Worm (Caenorhabditis elegans) whole organism, midembryonic: Measurements from ENCODE around the gene C13C4.7.

Experiments used
- T22C8.4 ChIP-seq: fragments of 200-800 bp; sonication (Bioruptor generic); IDR thresholded peaks from 2 replicates; pipeline ENCODE4 v1.3.6; 2022; ENCODE audit warnings: missing genetic modification characterization, missing compliant biosample characterization
- cog-1 ChIP-seq: sonication (generic microtip); optimal IDR thresholded peaks from 2 replicates; lab custom pipeline; 2016; ENCODE audit warnings: missing genetic modification characterization, missing compliant biosample characterization
- flt-1 ChIP-seq: fragments of 200-800 bp; sonication (Bioruptor generic); IDR thresholded peaks from 2 replicates; pipeline ENCODE4 v1.3.6; 2022; ENCODE audit warnings: missing genetic modification characterization, missing compliant biosample characterization
- klf-2 ChIP-seq: fragments of 200-800 bp; sonication (Bioruptor generic); conservative IDR thresholded peaks from 2 replicates; pipeline ENCODE4 v1.3.6; 2022; ENCODE audit warnings: missing genetic modification reagents, missing genetic modification characterization, missing compliant biosample characterization
- med-1 ChIP-seq: sonication (generic microtip); optimal IDR thresholded peaks from 2 replicates; lab custom pipeline; 2017; ENCODE audit warnings: missing genetic modification characterization, mild to moderate bottlenecking, missing compliant biosample characterization, antibody characterized with exemption, missing genetic modification reagents; ENCODE audit not compliant: insufficient read depth
- ref-1 ChIP-seq: fragments of 200-800 bp; sonication (Bioruptor generic); conservative IDR thresholded peaks from 2 replicates; pipeline ENCODE4 v1.3.6; 2022; ENCODE audit warnings: missing genetic modification reagents, missing genetic modification characterization, missing compliant biosample characterization
- tab-1 ChIP-seq: fragments of 200-800 bp; sonication (Bioruptor generic); IDR thresholded peaks from 2 replicates; pipeline ENCODE4 v1.3.6; 2022; ENCODE audit warnings: missing genetic modification characterization, missing compliant biosample characterization
- ztf-23 ChIP-seq: fragments of 200-800 bp; sonication (Bioruptor generic); IDR thresholded peaks from 2 replicates; pipeline ENCODE4 v1.3.6; 2022; ENCODE audit warnings: missing genetic modification reagents, missing genetic modification characterization, missing compliant biosample characterization
- ztf-29 ChIP-seq: fragments of 200-800 bp; sonication (Bioruptor generic); IDR thresholded peaks from 2 replicates; pipeline ENCODE4 v1.3.6; 2022; ENCODE audit warnings: missing genetic modification reagents, missing genetic modification characterization, missing compliant biosample characterization

The C13C4.7 gene

ce11 chrV:12120381-12120780, at the start of gene C13C4.7:
Gene C13C4.7, minus strand, starts transcription at chrV:12120481.
- TF ChIP-seq ztf-29 (no peak), ref-1 (GFP tag; lab: Robert Waterston, UW) (no peak), flt-1 (GFP tag; lab: Robert Waterston, UW) (no peak), med-1 (no peak), tab-1 (no peak), T22C8.4 (GFP tag; lab: Robert Waterston, UW) (no peak), klf-2 (GFP tag; lab: Robert Waterston, UW) (no peak), cog-1 (tag; lab: Kevin White, UChicago) (no peak), ztf-23 (GFP tag; lab: Robert Waterston, UW) (no peak)

ce11 chrV:12167653-12168052, 47.4 kb upstream of the C13C4.7 start, which contains the start of gene col-37:
Gene col-37, minus strand, starts transcription at chrV:12167753.
- TF ChIP-seq med-1: no peak
- TF ChIP-seq ztf-23 (GFP tag; lab: Robert Waterston, UW): no peak
- TF ChIP-seq ztf-29: no peak
- TF ChIP-seq klf-2 (GFP tag; lab: Robert Waterston, UW): no peak
- TF ChIP-seq T22C8.4 (GFP tag; lab: Robert Waterston, UW): no peak
- TF ChIP-seq cog-1 (tag; lab: Kevin White, UChicago): no peak

- TF ChIP-seq tab-1 (no peak), med-1 (no peak), cog-1 (tag; lab: Kevin White, UChicago) (no peak), ztf-29 (no peak), ztf-23 (GFP tag; lab: Robert Waterston, UW) (no peak), flt-1 (GFP tag; lab: Robert Waterston, UW) (no peak), ref-1 (GFP tag; lab: Robert Waterston, UW) (no peak)
Observed at ce11 chrV:12167031-12167430, 46.8 kb upstream of the C13C4.7 start.

ce11 chrV:12162906-12163305, 42.6 kb upstream of the C13C4.7 start, which contains the start of gene srj-4:
Gene srj-4, plus strand, starts transcription at chrV:12163206.
- TF ChIP-seq flt-1 (GFP tag; lab: Robert Waterston, UW) (no peak), ref-1 (GFP tag; lab: Robert Waterston, UW) (no peak), klf-2 (GFP tag; lab: Robert Waterston, UW) (no peak), ztf-29 (no peak), med-1 (no peak), T22C8.4 (GFP tag; lab: Robert Waterston, UW) (no peak), tab-1 (no peak), cog-1 (tag; lab: Kevin White, UChicago) (no peak), ztf-23 (GFP tag; lab: Robert Waterston, UW) (no peak)

ce11 chrV:12162220-12162619, 41.9 kb upstream of the C13C4.7 start, which contains the start of gene C27A7.5:
Gene C27A7.5, minus strand, starts transcription at chrV:12162320.
- TF ChIP-seq ref-1 (GFP tag; lab: Robert Waterston, UW) (no peak), klf-2 (GFP tag; lab: Robert Waterston, UW) (no peak), med-1 (no peak), tab-1 (no peak), cog-1 (tag; lab: Kevin White, UChicago) (no peak), flt-1 (GFP tag; lab: Robert Waterston, UW) (no peak)

- no peak for TF ChIP-seq T22C8.4 (GFP tag; lab: Robert Waterston, UW)
- TF ChIP-seq ztf-23 (GFP tag; lab: Robert Waterston, UW): no peak
Observed at ce11 chrV:12161157-12161556, 40.9 kb upstream of the C13C4.7 start.

ce11 chrV:12159975-12160374, 39.7 kb upstream of the C13C4.7 start:
- TF ChIP-seq T22C8.4 (GFP tag; lab: Robert Waterston, UW) (no peak), med-1 (no peak)

- no peak for TF ChIP-seq ztf-23 (GFP tag; lab: Robert Waterston, UW)
- no peak for TF ChIP-seq ref-1 (GFP tag; lab: Robert Waterston, UW)
- TF ChIP-seq med-1: no peak
- no peak for TF ChIP-seq klf-2 (GFP tag; lab: Robert Waterston, UW)
- TF ChIP-seq ztf-29: no peak
- TF ChIP-seq T22C8.4 (GFP tag; lab: Robert Waterston, UW): no peak
- TF ChIP-seq tab-1: no peak
- no peak for TF ChIP-seq cog-1 (tag; lab: Kevin White, UChicago)
- TF ChIP-seq flt-1 (GFP tag; lab: Robert Waterston, UW): no peak
Observed at ce11 chrV:12158377-12158776, 38.1 kb upstream of the C13C4.7 start.

- TF ChIP-seq flt-1 (GFP tag; lab: Robert Waterston, UW): no peak
- no peak for TF ChIP-seq ref-1 (GFP tag; lab: Robert Waterston, UW)
- no peak for TF ChIP-seq tab-1
- TF ChIP-seq ztf-29: no peak
- TF ChIP-seq med-1: no peak
- no peak for TF ChIP-seq ztf-23 (GFP tag; lab: Robert Waterston, UW)
- TF ChIP-seq klf-2 (GFP tag; lab: Robert Waterston, UW): no peak
- TF ChIP-seq cog-1 (tag; lab: Kevin White, UChicago): no peak
- TF ChIP-seq T22C8.4 (GFP tag; lab: Robert Waterston, UW): no peak
Observed at ce11 chrV:12154554-12154953, 34.3 kb upstream of the C13C4.7 start, which contains the start of gene C27A7.9. Gene C27A7.9, minus strand, starts transcription at chrV:12154654.

- TF ChIP-seq T22C8.4 (GFP tag; lab: Robert Waterston, UW): no peak
- no peak for TF ChIP-seq med-1
- no peak for TF ChIP-seq tab-1
- no peak for TF ChIP-seq ztf-23 (GFP tag; lab: Robert Waterston, UW)
- no peak for TF ChIP-seq cog-1 (tag; lab: Kevin White, UChicago)
- no peak for TF ChIP-seq ref-1 (GFP tag; lab: Robert Waterston, UW)
Observed at ce11 chrV:12153784-12154183, 33.5 kb upstream of the C13C4.7 start.

- TF ChIP-seq flt-1 (GFP tag; lab: Robert Waterston, UW): no peak
- TF ChIP-seq T22C8.4 (GFP tag; lab: Robert Waterston, UW): no peak
- no peak for TF ChIP-seq ztf-23 (GFP tag; lab: Robert Waterston, UW)
- TF ChIP-seq ztf-29: no peak
Observed at ce11 chrV:12152857-12153256, 32.6 kb upstream of the C13C4.7 start, which contains the start of gene C27A7.8. Gene C27A7.8, plus strand, starts transcription at chrV:12153157.
